Worm (Caenorhabditis elegans): ENCODE measurements around the gene K03A1.4.

Gene K03A1.4

ce11 chrX:7271968-7272367 is 26.6 kb downstream of the K03A1.4 start, which contains the start of gene F46H5.11:
Gene F46H5.11, minus strand, starts transcription at chrX:7272068.
- TF ChIP-seq lin-11 (tag; optimal IDR thresholded peaks at IDR 0.05) (no peak), nhr-23 (tag; optimal IDR thresholded peaks at IDR 0.05) (no peak), lin-39 (tag; optimal IDR thresholded peaks at IDR 0.05) (no peak), nhr-129 (tag; optimal IDR thresholded peaks at IDR 0.05) (no peak), sma-3 (GFP tag; optimal IDR thresholded peaks at IDR 0.05) (no peak), R02D3.7 (tag; optimal IDR thresholded peaks at IDR 0.05) (no peak), snpc-4 (tag; optimal IDR thresholded peaks at IDR 0.05) (no peak), blmp-1 (tag; optimal IDR thresholded peaks at IDR 0.05; ENCODE audit: insufficient read depth) (no peak), ztf-4 (tag; optimal IDR thresholded peaks at IDR 0.05) (no peak), nhr-12 (tag; optimal IDR thresholded peaks at IDR 0.05) (no peak), zag-1 (tag; optimal IDR thresholded peaks at IDR 0.05) (no peak), nhr-25 (tag; optimal IDR thresholded peaks at IDR 0.05) (no peak), dmd-4 (tag; optimal IDR thresholded peaks at IDR 0.05) (no peak)

DNA sequence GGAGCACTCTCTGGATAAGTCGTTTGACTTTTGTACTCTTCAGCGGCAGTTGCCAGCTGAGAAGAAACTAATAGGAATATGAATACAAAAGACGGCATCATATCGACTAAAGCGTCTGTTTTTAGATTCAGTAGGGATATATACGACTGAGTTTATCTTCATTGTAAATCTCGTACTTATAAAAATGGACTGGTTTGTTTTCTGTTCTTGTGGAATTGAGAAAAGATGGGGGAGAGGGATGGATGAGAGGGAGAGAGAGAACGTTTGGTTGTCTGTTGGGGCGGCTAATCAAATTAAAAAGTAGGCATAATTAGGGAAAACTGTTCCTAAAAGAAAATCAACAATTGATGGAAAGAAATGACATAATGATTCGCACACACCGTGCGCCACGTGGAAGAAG is 29.2 kb downstream of the K03A1.4 start, which contains the start of gene grd-7:
TSS of gene grd-7 (minus strand) at position 101 of the 400 bp plus-strand sequence.
- TF ChIP-seq crh-2 (tag; optimal IDR thresholded peaks at IDR 0.05): no peak

ce11 chrX:7268965-7269364 is 29.6 kb downstream of the K03A1.4 start:
- TF ChIP-seq alr-1 (tag; optimal IDR thresholded peaks at IDR 0.05) (no peak), F13H6.1 (tag; optimal IDR thresholded peaks at IDR 0.05) (no peak), Y55F3AM.14 (GFP tag; optimal IDR thresholded peaks at IDR 0.05) (no peak), nhr-23 (tag; optimal IDR thresholded peaks at IDR 0.05) (no peak), egl-27 (tag; optimal IDR thresholded peaks at IDR 0.05) (no peak), sem-4 (tag; optimal IDR thresholded peaks at IDR 0.05) (no peak), ceh-16 (tag; optimal IDR thresholded peaks at IDR 0.05) (no peak), sma-9 (GFP tag; optimal IDR thresholded peaks at IDR 0.05) (no peak), sma-9 (tag; optimal IDR thresholded peaks at IDR 0.05) (no peak), nhr-237 (tag; optimal IDR thresholded peaks at IDR 0.05) (no peak), mbf-1 (tag; optimal IDR thresholded peaks at IDR 0.05) (no peak), nhr-21 (tag; optimal IDR thresholded peaks at IDR 0.05) (no peak)

ce11 chrX:7265348-7265747 is 33.2 kb downstream of the K03A1.4 start, which contains the start of gene F46H5.2:
Gene F46H5.2, plus strand, starts transcription at chrX:7265648.
- TF ChIP-seq egl-27 (tag; optimal IDR thresholded peaks at IDR 0.05): no peak
- TF ChIP-seq fos-1 (tag; optimal IDR thresholded peaks at IDR 0.05): no peak
- TF ChIP-seq ztf-11 (tag; optimal IDR thresholded peaks at IDR 0.05): no peak
- no peak for TF ChIP-seq dmd-4 (tag; optimal IDR thresholded peaks at IDR 0.05)
- no peak for TF ChIP-seq C34F6.9 (tag; optimal IDR thresholded peaks at IDR 0.05)
- no peak for TF ChIP-seq skn-1 (tag; optimal IDR thresholded peaks at IDR 0.05)
- TF ChIP-seq nhr-129 (tag; optimal IDR thresholded peaks at IDR 0.05): no peak
- TF ChIP-seq lin-39 (tag; optimal IDR thresholded peaks at IDR 0.05): no peak
- TF ChIP-seq crh-2 (tag; optimal IDR thresholded peaks at IDR 0.05): no peak
- TF ChIP-seq ztf-1 (GFP tag; conservative IDR thresholded peaks at IDR 0.05): no peak
- TF ChIP-seq peb-1 (tag; optimal IDR thresholded peaks at IDR 0.05): no peak
- TF ChIP-seq nhr-23 (tag; optimal IDR thresholded peaks at IDR 0.05): no peak
- TF ChIP-seq unc-55 (GFP tag; optimal IDR thresholded peaks at IDR 0.05): no peak

ce11 chrX:7264591-7265306 is 33.8 kb downstream of the K03A1.4 start:
- TF ChIP-seq nhr-11 (tag; optimal IDR thresholded peaks at IDR 0.05) (no peak), snpc-4 (tag; optimal IDR thresholded peaks at IDR 0.05) (peak; percentile 75), lsy-2 (tag; optimal IDR thresholded peaks at IDR 0.05) (peak; percentile 43 to 79), sma-9 (GFP tag; optimal IDR thresholded peaks at IDR 0.05) (peak; percentile 78), sma-9 (tag; optimal IDR thresholded peaks at IDR 0.05) (no peak), sem-4 (tag; optimal IDR thresholded peaks at IDR 0.05) (peak; percentile 72), egl-27 (tag; optimal IDR thresholded peaks at IDR 0.05) (peak; percentile 51), zag-1 (tag; optimal IDR thresholded peaks at IDR 0.05) (peak; percentile 92), nhr-10 (tag; optimal IDR thresholded peaks at IDR 0.05) (peak; percentile 59), fos-1 (tag; optimal IDR thresholded peaks at IDR 0.05) (peak; percentile 96), ceh-16 (tag; optimal IDR thresholded peaks at IDR 0.05) (peak; percentile 75), lin-13 (GFP tag; optimal IDR thresholded peaks at IDR 0.05) (peak; percentile 88), elt-1 (tag; optimal IDR thresholded peaks at IDR 0.05) (no peak), nhr-6 (tag; optimal IDR thresholded peaks at IDR 0.05) (peak; percentile 84), crh-2 (tag; optimal IDR thresholded peaks at IDR 0.05) (peak; percentile 93), unc-39 (tag; optimal IDR thresholded peaks at IDR 0.05) (peak; percentile 96), unc-55 (GFP tag; optimal IDR thresholded peaks at IDR 0.05) (peak; percentile 89), ztf-11 (tag; optimal IDR thresholded peaks at IDR 0.05) (peak; percentile 50), mdl-1 (tag; optimal IDR thresholded peaks at IDR 0.05) (peak in 1 of 2 experiments; percentile 52), C34F6.9 (tag; optimal IDR thresholded peaks at IDR 0.05) (peak; percentile 87), F13H6.1 (tag; optimal IDR thresholded peaks at IDR 0.05) (peak; percentile 97), sma-3 (GFP tag; optimal IDR thresholded peaks at IDR 0.05) (peak; percentile 92), ztf-4 (tag; optimal IDR thresholded peaks at IDR 0.05) (peak; percentile 71), ztf-1 (GFP tag; conservative IDR thresholded peaks at IDR 0.05) (no peak), nhr-237 (tag; optimal IDR thresholded peaks at IDR 0.05) (no peak), nhr-77 (tag; optimal IDR thresholded peaks at IDR 0.05) (peak; percentile 64), blmp-1 (tag; optimal IDR thresholded peaks at IDR 0.05; ENCODE audit: insufficient read depth) (peak; percentile 74), ZK546.5 (tag; optimal IDR thresholded peaks at IDR 0.05) (no peak), nhr-25 (tag; optimal IDR thresholded peaks at IDR 0.05) (peak; percentile 93)
